Fruit fly (Drosophila melanogaster) ovary, adult (tissue): ENCODE measurements around the gene CG4570.

Experiments
- CG17801 ChIP-seq: fragments of 200-800 bp; optimal IDR thresholded peaks from 2 replicates; lab custom pipeline; 2019; ENCODE audit warnings: missing biosample characterization, mild to moderate bottlenecking, missing genetic modification characterization, moderate library complexity; ENCODE audit not compliant: partially characterized antibody

Gene CG4570

dm6 chr3R:10856618-10857017 is at the start of gene CG4570:
Gene CG4570, plus strand, starts transcription at chr3R:10856807.
- no peak for TF ChIP-seq CG17801 (GFP tag; lab: Kevin White, UChicago)

DNA sequence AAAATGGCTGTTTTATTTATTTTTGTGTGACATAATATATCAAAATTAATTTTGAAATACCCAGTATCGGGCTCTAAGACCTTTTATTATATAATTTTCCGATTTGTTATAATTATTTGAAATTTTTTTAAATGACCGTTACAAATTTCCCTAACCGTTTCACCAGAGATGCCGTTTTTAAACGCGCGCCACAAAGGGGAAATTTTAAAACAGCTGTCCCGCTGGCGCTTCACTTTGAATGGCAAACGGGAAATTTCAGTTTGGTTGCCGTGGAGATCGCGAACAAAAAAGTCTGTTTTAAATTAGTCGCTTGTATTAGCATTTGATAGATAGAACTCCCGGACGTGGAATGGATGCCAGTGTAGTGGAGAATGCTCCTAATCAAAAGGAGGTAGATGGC is 41.6 kb upstream of the CG4570 start, which contains the start of the genes CG14693 and TTLL15:
TSS of gene CG14693 (minus strand) at position 16 of the 400 bp plus-strand sequence.
TSS of gene TTLL15 (plus strand) at position 257 of the 400 bp plus-strand sequence.
- TF ChIP-seq CG17801 (GFP tag; lab: Kevin White, UChicago): no peak

- TF ChIP-seq CG17801 (GFP tag; lab: Kevin White, UChicago): peak; percentile 34
Measured at dm6 chr3R:10826796-10827524, 29.6 kb upstream of the CG4570 start, which contains the start of gene Cad86C. Gene Cad86C, plus strand, starts transcription at chr3R:10827079.

dm6 chr3R:10828688-10829087 is 27.9 kb upstream of the CG4570 start:
- TF ChIP-seq CG17801 (GFP tag; lab: Kevin White, UChicago): no peak

dm6 chr3R:10829746-10830145 is 26.9 kb upstream of the CG4570 start:
- no peak for TF ChIP-seq CG17801 (GFP tag; lab: Kevin White, UChicago)

DNA sequence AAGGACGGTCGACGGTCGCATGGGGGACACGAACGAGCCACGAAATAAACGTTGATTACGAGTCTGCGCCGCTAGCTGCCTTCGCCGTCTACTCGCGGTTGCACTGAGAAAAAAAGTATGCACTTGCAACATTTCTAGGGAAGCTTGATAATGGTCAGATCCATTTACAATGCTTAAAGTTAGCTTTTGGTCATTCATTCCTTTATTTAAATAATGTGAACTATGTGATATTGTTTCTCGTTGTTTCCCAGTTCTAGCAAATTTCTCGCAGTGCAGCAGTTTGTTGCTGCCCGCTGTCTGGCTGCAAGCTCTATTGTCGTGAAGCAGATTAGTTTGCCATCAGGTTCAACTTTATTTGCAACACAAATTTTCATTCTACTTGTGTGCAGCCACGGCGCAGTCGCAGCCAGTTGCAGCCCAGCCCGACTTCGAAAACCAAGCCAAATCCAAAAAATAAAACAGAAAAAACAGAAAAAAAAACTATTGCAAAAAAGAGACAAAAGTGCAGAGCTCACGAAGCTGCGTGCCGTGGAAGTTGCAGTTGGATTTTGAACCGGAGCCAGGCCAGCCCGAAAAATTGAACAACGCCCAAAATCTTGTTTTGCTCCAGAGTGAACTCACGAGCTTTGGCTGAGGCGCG is 24.0 kb upstream of the CG4570 start:
- no peak for TF ChIP-seq CG17801 (GFP tag; lab: Kevin White, UChicago)

DNA sequence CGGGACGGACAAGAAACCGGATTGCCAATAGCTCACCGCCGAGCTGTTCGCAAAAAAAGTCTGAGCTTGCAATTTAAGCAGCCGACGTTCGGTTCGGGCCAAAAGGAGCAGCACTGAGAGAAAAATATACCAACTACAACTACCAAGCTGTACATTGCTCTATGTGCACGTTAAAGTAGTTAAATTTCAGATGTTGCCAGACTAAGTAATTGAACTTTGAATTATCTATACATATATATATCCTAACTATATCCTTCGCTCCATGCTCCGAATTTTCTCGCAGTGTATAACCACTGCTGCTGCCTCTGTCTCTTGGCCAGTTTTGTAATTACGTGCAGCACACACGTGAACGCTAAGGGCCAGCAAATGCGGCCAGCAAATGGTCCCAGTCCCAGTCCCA is 21.7 kb upstream of the CG4570 start:
- TF ChIP-seq CG17801 (GFP tag; lab: Kevin White, UChicago): no peak

dm6 chr3R:10836924-10837323 is 19.7 kb upstream of the CG4570 start:
- no peak for TF ChIP-seq CG17801 (GFP tag; lab: Kevin White, UChicago)

DNA sequence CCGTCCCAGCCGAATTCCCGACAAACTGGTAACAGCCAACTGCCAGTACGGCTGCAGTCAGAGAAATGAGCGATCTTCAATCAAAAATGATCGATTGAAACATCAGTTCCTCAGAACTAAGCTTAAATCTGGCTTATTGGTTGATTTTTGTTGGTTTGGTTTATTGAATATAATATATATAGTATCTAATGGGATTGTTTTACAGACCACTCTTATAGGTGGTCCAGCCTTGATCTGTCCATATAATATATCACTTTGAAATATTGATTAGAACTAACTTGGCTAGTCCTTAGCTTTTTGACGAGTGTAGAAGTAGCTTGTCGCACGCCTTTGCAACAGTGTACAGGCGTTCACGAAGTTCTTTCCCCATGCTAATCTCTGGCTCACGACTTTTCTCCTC is 14.2 kb upstream of the CG4570 start:
- no peak for TF ChIP-seq CG17801 (GFP tag; lab: Kevin White, UChicago)

DNA sequence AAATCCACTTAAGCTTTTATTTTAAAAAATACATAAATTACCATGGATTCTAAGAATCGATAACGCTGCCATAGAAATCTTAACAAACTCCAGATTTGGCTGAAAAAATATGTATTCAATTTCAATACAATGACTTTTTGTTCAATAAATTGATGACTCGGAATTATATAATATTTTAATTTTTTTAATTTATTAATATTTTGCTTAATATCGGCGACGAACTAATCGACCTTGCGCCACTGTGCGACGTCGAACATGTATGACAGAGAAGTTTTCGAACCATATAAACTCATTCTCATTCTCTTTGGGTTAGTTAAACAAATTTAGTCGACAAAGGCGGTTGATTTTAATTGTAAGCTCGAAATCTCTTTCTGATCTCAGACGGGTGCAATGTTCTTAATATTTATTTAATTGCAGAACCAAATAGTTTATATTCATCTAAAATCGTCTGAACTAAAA is 7.1 kb upstream of the CG4570 start, which contains the start of gene CG42394:
TSS of gene CG42394 (plus strand) at position 311 of the 459 bp plus-strand sequence.
- TF ChIP-seq CG17801 (GFP tag; lab: Kevin White, UChicago): peak; percentile 84

dm6 chr3R:10850636-10851035 is 6.0 kb upstream of the CG4570 start:
- no peak for TF ChIP-seq CG17801 (GFP tag; lab: Kevin White, UChicago)

dm6 chr3R:10852232-10852774 is 4.3 kb upstream of the CG4570 start, which contains the start of gene CG4565:
Gene CG4565, plus strand, starts transcription at chr3R:10852724.
- TF ChIP-seq CG17801 (GFP tag; lab: Kevin White, UChicago): no peak

DNA sequence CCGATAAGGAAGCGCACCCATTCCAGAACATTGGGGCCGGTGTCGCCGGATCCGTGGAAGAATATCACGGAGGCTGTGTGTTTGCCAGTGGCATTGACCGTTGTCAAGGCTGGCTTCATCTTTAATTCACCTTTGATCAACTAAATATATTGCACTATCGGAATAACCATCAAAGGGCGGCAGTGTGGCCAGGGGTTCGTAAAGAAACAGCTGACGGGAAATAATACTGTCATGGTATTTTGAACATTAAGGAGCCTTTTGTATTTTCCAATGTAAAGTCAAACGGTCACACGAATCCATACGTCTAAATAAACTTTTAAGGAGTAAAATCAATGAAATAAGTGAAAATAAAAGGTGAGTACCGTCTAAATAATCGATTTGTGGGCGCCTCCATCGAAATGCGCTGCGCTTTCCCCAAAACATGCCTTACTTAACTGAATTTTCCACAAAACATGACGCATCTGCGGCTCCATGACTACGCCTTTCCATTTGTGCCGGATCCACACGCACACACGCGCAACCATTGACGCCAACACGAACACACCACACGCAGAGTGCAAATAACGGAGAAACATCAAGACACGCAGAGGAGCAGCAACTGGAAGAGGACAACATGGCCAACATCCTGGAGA is 2.2 kb upstream of the CG4570 start, which contains the start of the genes CG6567 and CG4511:
TSS of gene CG6567 (minus strand) at position 209 of the 632 bp plus-strand sequence.
TSS of gene CG4511 (plus strand) at position 259 of the 632 bp plus-strand sequence.
- peak; percentile 4 for TF ChIP-seq CG17801 (GFP tag; lab: Kevin White, UChicago)

DNA sequence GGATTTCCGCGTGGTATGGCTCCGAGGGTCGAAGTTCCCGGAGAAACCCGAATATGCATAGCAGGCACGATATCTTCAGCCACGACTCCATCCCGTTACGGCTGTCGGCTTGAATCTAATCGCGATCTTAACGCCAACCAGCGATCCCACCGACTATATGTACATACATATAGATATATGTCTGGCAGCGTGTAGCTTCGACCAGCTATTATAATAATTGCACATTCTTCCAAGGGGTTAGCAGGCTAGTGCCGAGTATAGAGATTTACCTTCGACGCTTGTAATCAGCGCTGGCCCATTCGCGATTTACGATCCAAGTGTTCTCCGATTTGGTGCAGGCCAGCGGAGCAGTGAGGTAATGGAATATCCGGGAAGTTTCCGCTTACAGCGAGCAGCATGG is 3.1 kb downstream of the CG4570 start, which contains the start of gene CG14694:
TSS of gene CG14694 (minus strand) at position 101 of the 400 bp plus-strand sequence.
- no peak for TF ChIP-seq CG17801 (GFP tag; lab: Kevin White, UChicago)
